Fruit fly (Drosophila melanogaster) whole organism, embryonic: Measurements from ENCODE around the gene Prim1.

Experiments used
- ATbp ChIP-seq: fragments of 200-800 bp; sonication (Bioruptor generic); optimal IDR thresholded peaks from 2 replicates; lab custom pipeline; 2017; ENCODE audit warnings: missing biosample characterization, mild to moderate bottlenecking, missing genetic modification characterization, missing genetic modification reagents
- Asciz ChIP-seq: fragments of 200-800 bp; sonication (Bioruptor generic); optimal IDR thresholded peaks from 2 replicates; lab custom pipeline; 2017; ENCODE audit warnings: missing biosample characterization, mild to moderate bottlenecking, missing genetic modification characterization, missing genetic modification reagents
- Atf6 ChIP-seq: fragments of 200-800 bp; sonication (Bioruptor generic); IDR thresholded peaks from 2 replicates; pipeline ENCODE4 v1.3.6; 2022; ENCODE audit warnings: missing biosample characterization, missing genetic modification characterization
- Awh ChIP-seq: fragments of 200-800 bp; sonication (Bioruptor generic); IDR thresholded peaks from 2 replicates; pipeline ENCODE4, ENCODE4 v1.3.6; 2022; ENCODE audit warnings: missing biosample characterization, missing genetic modification characterization
- Blimp-1 ChIP-seq: fragments of 200-800 bp; sonication (Bioruptor generic); optimal IDR thresholded peaks from 3 replicates; lab custom pipeline; 2018; ENCODE audit warnings: missing biosample characterization, missing genetic modification characterization, mild to moderate bottlenecking, moderate library complexity, missing genetic modification reagents
- CG10431 ChIP-seq: fragments of 200-800 bp; sonication (Bioruptor generic); optimal IDR thresholded peaks from 3 replicates; lab custom pipeline; 2018; ENCODE audit warnings: missing biosample characterization, mild to moderate bottlenecking, missing genetic modification characterization
- CG14710 ChIP-seq: fragments of 200-800 bp; sonication (Bioruptor generic); optimal IDR thresholded peaks from 3 replicates; lab custom pipeline; 2019; ENCODE audit warnings: missing biosample characterization, mild to moderate bottlenecking, missing genetic modification characterization, moderate library complexity
- CG15601 ChIP-seq: fragments of 200-800 bp; sonication (Bioruptor generic); optimal IDR thresholded peaks from 3 replicates; lab custom pipeline; 2019; ENCODE audit warnings: missing biosample characterization, mild to moderate bottlenecking, missing genetic modification characterization, moderate library complexity
- CG1603 ChIP-seq: fragments of 200-800 bp; sonication (Bioruptor generic); optimal IDR thresholded peaks from 2 replicates; lab custom pipeline; 2019; ENCODE audit warnings: missing biosample characterization, mild to moderate bottlenecking, missing genetic modification characterization, moderate library complexity
- CG17359 ChIP-seq: fragments of 200-800 bp; sonication (Bioruptor generic); optimal IDR thresholded peaks from 3 replicates; lab custom pipeline; 2018; ENCODE audit warnings: missing biosample characterization, mild to moderate bottlenecking, missing genetic modification characterization, moderate library complexity
- CG18262 ChIP-seq: fragments of 200-800 bp; optimal IDR thresholded peaks from 3 replicates; lab custom pipeline; 2019; ENCODE audit warnings: missing biosample characterization, mild to moderate bottlenecking, missing genetic modification characterization, moderate library complexity
- CG2202 ChIP-seq: fragments of 200-800 bp; sonication (Bioruptor generic); optimal IDR thresholded peaks from 2 replicates; lab custom pipeline; 2018; ENCODE audit warnings: missing biosample characterization, mild to moderate bottlenecking, missing genetic modification characterization
- CG2712 ChIP-seq: fragments of 200-800 bp; optimal IDR thresholded peaks from 3 replicates; lab custom pipeline; 2019; ENCODE audit warnings: missing biosample characterization, mild to moderate bottlenecking, missing genetic modification characterization, moderate library complexity
- CG2875 ChIP-seq: fragments of 200-800 bp; sonication (Bioruptor generic); optimal IDR thresholded peaks from 2 replicates; lab custom pipeline; 2017; ENCODE audit warnings: missing biosample characterization, mild to moderate bottlenecking, missing genetic modification characterization, missing genetic modification reagents
- CG3407 ChIP-seq: fragments of 200-800 bp; sonication (Bioruptor generic); optimal IDR thresholded peaks from 2 replicates; lab custom pipeline; 2018; ENCODE audit warnings: missing biosample characterization, mild to moderate bottlenecking, missing genetic modification characterization
- CG4707 ChIP-seq: fragments of 200-800 bp; sonication (Bioruptor generic); optimal IDR thresholded peaks from 2 replicates; lab custom pipeline; 2018; ENCODE audit warnings: missing biosample characterization, mild to moderate bottlenecking, missing genetic modification characterization, moderate library complexity
- CG6254 ChIP-seq: fragments of 200-800 bp; sonication (Bioruptor generic); optimal IDR thresholded peaks from 3 replicates; lab custom pipeline; 2017; ENCODE audit warnings: mild to moderate bottlenecking, missing biosample characterization, missing genetic modification reagents, missing genetic modification characterization
- CG8388 ChIP-seq: fragments of 200-800 bp; sonication (Bioruptor generic); optimal IDR thresholded peaks from 2 replicates; lab custom pipeline; 2019; ENCODE audit warnings: missing biosample characterization, mild to moderate bottlenecking, missing genetic modification characterization, moderate library complexity
- HLHmδ ChIP-seq: fragments of 200-800 bp; sonication (Bioruptor generic); optimal IDR thresholded peaks from 2 replicates; lab custom pipeline; 2018; ENCODE audit warnings: missing biosample characterization, mild to moderate bottlenecking, missing genetic modification characterization, moderate library complexity
- Kr ChIP-seq: fragments of 200-800 bp; sonication (Bioruptor generic); optimal IDR thresholded peaks from 2 replicates; lab custom pipeline; 2017; ENCODE audit warnings: missing biosample characterization, mild to moderate bottlenecking, missing genetic modification characterization
- Lhr ChIP-seq: fragments of 200-800 bp; sonication (Bioruptor generic); optimal IDR thresholded peaks from 3 replicates; lab custom pipeline; 2017; ENCODE audit warnings: mild to moderate bottlenecking, missing biosample characterization, missing genetic modification reagents, missing genetic modification characterization
- MTF-1 ChIP-seq: fragments of 200-800 bp; sonication (Bioruptor generic); optimal IDR thresholded peaks from 2 replicates; lab custom pipeline; 2018; ENCODE audit warnings: missing biosample characterization, mild to moderate bottlenecking, missing genetic modification characterization, borderline replicate concordance
- Spps ChIP-seq: fragments of 200-800 bp; sonication (Bioruptor generic); optimal IDR thresholded peaks from 2 replicates; lab custom pipeline; 2018; ENCODE audit warnings: missing biosample characterization, mild to moderate bottlenecking, missing genetic modification characterization
- bsh ChIP-seq, 2 experiments: fragments of 200-800 bp; sonication (Bioruptor generic); optimal IDR thresholded peaks; 2 replicates each; lab custom pipeline; 2017 to 2018; ENCODE audit warnings: mild to moderate bottlenecking in 2 of 2, missing biosample characterization in 2 of 2, missing genetic modification characterization in 2 of 2, moderate library complexity in 1 of 2
- cas ChIP-seq: fragments of 200-800 bp; sonication (Bioruptor generic); IDR thresholded peaks from 2 replicates; pipeline ENCODE4 v1.3.6; 2022; ENCODE audit warnings: missing biosample characterization, missing genetic modification characterization
- chm ChIP-seq: fragments of 200-800 bp; sonication (Bioruptor generic); IDR thresholded peaks from 2 replicates; pipeline ENCODE4 v1.3.6; 2022; ENCODE audit warnings: missing biosample characterization, missing genetic modification characterization
- ci ChIP-seq: fragments of 200-800 bp; sonication (Bioruptor generic); IDR thresholded peaks from 3 replicates; pipeline ENCODE4 v1.3.6; 2022; ENCODE audit warnings: missing biosample characterization, missing genetic modification characterization
- da ChIP-seq: fragments of 200-800 bp; sonication (Bioruptor generic); optimal IDR thresholded peaks from 2 replicates; lab custom pipeline; 2016; ENCODE audit warnings: missing biosample characterization, missing genetic modification characterization
- dmrt11E ChIP-seq: fragments of 200-800 bp; sonication (Bioruptor generic); optimal IDR thresholded peaks from 3 replicates; lab custom pipeline; 2018; ENCODE audit warnings: missing biosample characterization, mild to moderate bottlenecking, missing genetic modification characterization, moderate library complexity
- fd64A ChIP-seq: fragments of 200-800 bp; sonication (Bioruptor generic); optimal IDR thresholded peaks from 3 replicates; lab custom pipeline; 2018; ENCODE audit warnings: missing biosample characterization, mild to moderate bottlenecking, missing genetic modification characterization
- gem ChIP-seq: fragments of 200-800 bp; sonication (Bioruptor generic); optimal IDR thresholded peaks from 2 replicates; lab custom pipeline; 2019; ENCODE audit warnings: missing biosample characterization, mild to moderate bottlenecking, missing genetic modification characterization, moderate library complexity
- gsb-n ChIP-seq: fragments of 200-800 bp; sonication (Bioruptor generic); optimal IDR thresholded peaks from 3 replicates; lab custom pipeline; 2018; ENCODE audit warnings: missing biosample characterization, mild to moderate bottlenecking, missing genetic modification characterization
- kni ChIP-seq: fragments of 200-800 bp; sonication (Bioruptor generic); optimal IDR thresholded peaks from 3 replicates; lab custom pipeline; 2017; ENCODE audit warnings: mild to moderate bottlenecking, missing biosample characterization, missing genetic modification reagents, missing genetic modification characterization
- lilli ChIP-seq: fragments of 200-800 bp; sonication (Bioruptor generic); optimal IDR thresholded peaks from 3 replicates; lab custom pipeline; 2016; ENCODE audit warnings: missing biosample characterization, missing genetic modification characterization
- lola ChIP-seq, 3 experiments: fragments of >200 bp in 2 of 3; fragments of 200-800 bp in 1 of 3; sonication (Bioruptor generic) in 1 of 3; optimal IDR thresholded peaks; 2 replicates each; lab custom pipeline; 2017 to 2019; ENCODE audit warnings: missing biosample characterization in 3 of 3, missing genetic modification characterization in 3 of 3, mild to moderate bottlenecking in 1 of 3, moderate library complexity in 1 of 3
- pfk ChIP-seq: fragments of 200-800 bp; sonication (Bioruptor generic); optimal IDR thresholded peaks from 2 replicates; lab custom pipeline; 2018; ENCODE audit warnings: missing biosample characterization, mild to moderate bottlenecking, missing genetic modification characterization, moderate library complexity
- psq ChIP-seq: fragments of 200-800 bp; sonication (Bioruptor generic); optimal IDR thresholded peaks from 2 replicates; lab custom pipeline; 2017; ENCODE audit warnings: missing biosample characterization, missing genetic modification characterization
- ro ChIP-seq: fragments of 200-800 bp; sonication (Bioruptor generic); IDR thresholded peaks from 2 replicates; pipeline ENCODE4 v1.3.6; 2022; ENCODE audit warnings: missing biosample characterization, missing genetic modification characterization
- sens ChIP-seq: fragments of 200-800 bp; sonication (Bioruptor generic); peaks from one replicate; lab custom pipeline; 2016; ENCODE audit warnings: missing biosample characterization, missing genetic modification characterization
- slbo ChIP-seq: fragments of 200-800 bp; sonication (Bioruptor generic); IDR thresholded peaks from 2 replicates; pipeline ENCODE4 v1.3.6; 2022; ENCODE audit warnings: missing biosample characterization, missing genetic modification characterization
- sqz ChIP-seq: fragments of 200-800 bp; sonication (Bioruptor generic); optimal IDR thresholded peaks from 3 replicates; lab custom pipeline; 2018; ENCODE audit warnings: missing biosample characterization, mild to moderate bottlenecking, missing genetic modification characterization
- unpg ChIP-seq: fragments of 200-800 bp; sonication (Bioruptor generic); optimal IDR thresholded peaks from 3 replicates; lab custom pipeline; 2018; ENCODE audit warnings: missing biosample characterization, mild to moderate bottlenecking, missing genetic modification characterization, moderate library complexity
- wek ChIP-seq: fragments of 200-800 bp; sonication (Bioruptor generic); optimal IDR thresholded peaks from 3 replicates; lab custom pipeline; 2018; ENCODE audit warnings: missing biosample characterization, mild to moderate bottlenecking, missing genetic modification characterization, moderate library complexity
- yki ChIP-seq: fragments of >200 bp; optimal IDR thresholded peaks from 3 replicates; lab custom pipeline; 2018
- zfh1 ChIP-seq: fragments of 200-800 bp; sonication (Bioruptor generic); IDR thresholded peaks from 3 replicates; pipeline ENCODE4 v1.3.6; 2022; ENCODE audit warnings: missing biosample characterization, missing genetic modification characterization

The Prim1 gene

DNA sequence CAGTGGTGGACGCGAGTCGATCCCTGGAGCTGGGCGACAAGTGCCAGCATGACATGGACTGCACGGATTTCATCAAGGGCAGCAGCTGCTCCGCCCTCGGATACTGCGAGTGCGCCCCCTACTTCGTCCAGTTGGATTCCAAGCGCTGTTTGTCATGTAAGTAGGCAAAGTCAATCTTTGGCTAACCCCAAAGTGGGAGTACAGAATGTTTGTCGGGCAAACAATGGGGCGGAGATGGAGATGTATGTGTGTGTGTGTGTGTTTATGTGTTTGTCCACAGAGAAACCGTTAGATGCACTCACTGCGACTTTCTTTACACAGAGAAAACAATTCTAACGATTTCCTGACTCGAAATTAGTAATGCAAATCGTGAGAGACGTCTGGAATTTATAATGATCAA lies 39.0 kb downstream of the Prim1 start:
- TF ChIP-seq ATbp (GFP tag; lab: Kevin White, UChicago) (peak; percentile 57), Atf6 (GFP tag; lab: Robert Waterston, UW) (no peak), wek (peak; percentile 36), CG3407 (peak; percentile 46), cas (no peak), Spps (tag; lab: Kevin White, UChicago) (peak; percentile 1), CG2875 (peak; percentile 39), MTF-1 (peak; percentile 34), lola (GFP tag; optimal IDR thresholded peaks at IDR 0.05; lab: Kevin White, UChicago) (peak in 1 of 3 experiments; percentile 9), Kr (GFP tag; lab: Kevin White, UChicago) (no peak), Asciz (GFP tag; lab: Kevin White, UChicago) (peak; percentile 7), CG15601 (tag; lab: Kevin White, UChicago) (peak; percentile 34), CG4707 (GFP tag; lab: Kevin White, UChicago) (peak; percentile 21), slbo (GFP tag; lab: Robert Waterston, UW) (peak; percentile 27; the same call in 1 of the 2 replicates), zfh1 (GFP tag; lab: Robert Waterston, UW) (0 out of 3 replicates have a peak, but pooled peaks have one; percentile 24), fd64A (GFP tag; lab: Kevin White, UChicago) (peak; percentile 55), yki (lab: Kevin White, UChicago) (no peak), gsb-n (tag; lab: Kevin White, UChicago) (peak; percentile 59), ro (GFP tag; lab: Robert Waterston, UW) (no peak), CG1603 (peak; percentile 63), da (GFP tag; lab: Kevin White, UChicago) (no peak), CG18262 (tag; lab: Kevin White, UChicago) (peak; percentile 7), kni (GFP tag; lab: Kevin White, UChicago) (peak; percentile 48), dmrt11E (tag; lab: Kevin White, UChicago) (peak; percentile 38), sens (GFP tag; lab: Kevin White, UChicago) (peak; percentile 73), bsh (GFP tag; optimal IDR thresholded peaks at IDR 0.05; lab: Kevin White, UChicago) (peak in 1 of 2 experiments; percentile 62), ci (GFP tag; lab: Robert Waterston, UW) (peak; percentile 50; the same call in 2 of the 3 replicates), Lhr (GFP tag; lab: Kevin White, UChicago) (peak; percentile 6), Blimp-1 (peak; percentile 46), pfk (GFP tag; lab: Kevin White, UChicago) (no peak), CG2202 (peak; percentile 49), Awh (0 out of 2 replicates have a peak, but pooled peaks have one; percentile 11), CG2712 (tag; lab: Kevin White, UChicago) (peak; percentile 8), chm (GFP tag; lab: Robert Waterston, UW) (peak; percentile 27; the same call in 1 of the 2 replicates), HLHmδ (GFP tag; lab: Kevin White, UChicago) (peak; percentile 55), unpg (GFP tag; lab: Kevin White, UChicago) (peak; percentile 15), psq (GFP tag; lab: Kevin White, UChicago) (no peak), CG14710 (peak; percentile 46), CG8388 (GFP tag; lab: Kevin White, UChicago) (peak; percentile 26), sqz (GFP tag; lab: Kevin White, UChicago) (no peak), gem (tag; lab: Kevin White, UChicago) (peak; percentile 2), CG17359 (tag; lab: Kevin White, UChicago) (peak; percentile 4), lilli (GFP tag; lab: Kevin White, UChicago) (no peak), CG10431 (GFP tag; lab: Kevin White, UChicago) (peak; percentile 9), CG6254 (GFP tag; lab: Kevin White, UChicago) (peak; percentile 29)
